Worm (Caenorhabditis elegans): ENCODE data around the gene enu-3.2.

DNA sequence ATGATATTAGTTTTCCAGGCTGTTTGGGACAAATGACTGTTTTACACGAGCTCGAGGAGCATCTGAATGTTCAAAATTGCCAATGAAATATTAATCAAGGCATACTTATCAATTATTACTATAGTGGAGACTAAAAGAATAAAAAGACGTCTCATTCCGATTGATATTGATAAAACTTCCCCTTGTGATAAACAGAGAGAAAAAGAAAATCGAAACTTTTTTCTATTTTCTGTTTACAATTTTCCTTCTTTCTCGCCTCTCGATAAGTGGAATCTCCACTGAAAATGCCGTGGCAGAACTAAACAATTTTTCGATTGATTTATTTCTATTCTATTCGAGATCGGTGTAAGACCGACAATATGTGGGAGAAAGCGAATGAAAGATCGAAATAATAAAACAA, 5.2 kb downstream of the enu-3.2 start, which contains the start of gene B0393.9:
- TF ChIP-seq unc-62 (GFP tag; optimal IDR thresholded peaks at IDR 0.05): no peak
- no peak for TF ChIP-seq ces-1 (GFP tag; optimal IDR thresholded peaks at IDR 0.05)
- TF ChIP-seq snpc-4 (tag; optimal IDR thresholded peaks at IDR 0.05): no peak
- no peak for TF ChIP-seq cnd-1 (tag; optimal IDR thresholded peaks at IDR 0.05)
- TF ChIP-seq elt-1 (tag; optimal IDR thresholded peaks at IDR 0.05; ENCODE audit: borderline replicate concordance, insufficient read depth): no peak
- no peak for TF ChIP-seq ham-2 (GFP tag; optimal IDR thresholded peaks at IDR 0.05)

Measured in whole organism, mixed stage, embryonic.